Worm (Caenorhabditis elegans) whole organism, L2 larva: ENCODE data around the gene ptr-16.

Source experiments
- C34F6.9 ChIP-seq: fragments of 150-350 bp; optimal IDR thresholded peaks from 2 replicates; lab custom pipeline; 2014; ENCODE audit warnings: missing biosample characterization, missing genetic modification characterization
- F13H6.1 ChIP-seq: sonication (generic microtip); optimal IDR thresholded peaks from 2 replicates; lab custom pipeline; 2016; ENCODE audit warnings: missing genetic modification characterization, missing compliant biosample characterization
- R02D3.7 ChIP-seq: fragments of 150-350 bp; optimal IDR thresholded peaks from 2 replicates; lab custom pipeline; 2014; ENCODE audit warnings: missing biosample characterization, missing genetic modification characterization
- ZK546.5 ChIP-seq: sonication (generic microtip); optimal IDR thresholded peaks from 2 replicates; lab custom pipeline; 2017; ENCODE audit warnings: missing biosample characterization, missing genetic modification characterization
- alr-1 ChIP-seq: fragments of 150-350 bp; optimal IDR thresholded peaks from 2 replicates; lab custom pipeline; 2014; ENCODE audit warnings: missing biosample characterization, missing genetic modification characterization
- aly-2 ChIP-seq: fragments of 150-350 bp; optimal IDR thresholded peaks from 2 replicates; lab custom pipeline; 2014; ENCODE audit warnings: missing biosample characterization, missing genetic modification characterization
- ama-1 ChIP-seq: fragments of 150-350 bp; optimal IDR thresholded peaks from 2 replicates; lab custom pipeline; 2018; ENCODE audit warnings: inconsistent platforms
- blmp-1 ChIP-seq: sonication (generic microtip); optimal IDR thresholded peaks from 2 replicates; lab custom pipeline; 2017; ENCODE audit warnings: missing genetic modification characterization, mild to moderate bottlenecking, missing compliant biosample characterization, antibody characterized with exemption, moderate library complexity; ENCODE audit not compliant: insufficient read depth
- ceh-16 ChIP-seq: fragments of 150-350 bp; optimal IDR thresholded peaks from 2 replicates; lab custom pipeline; 2014; ENCODE audit warnings: missing biosample characterization, missing genetic modification characterization
- ceh-82 ChIP-seq: fragments of 150-350 bp; optimal IDR thresholded peaks from 2 replicates; lab custom pipeline; 2014; ENCODE audit warnings: missing biosample characterization, missing genetic modification characterization
- crh-2 ChIP-seq: sonication (generic microtip); optimal IDR thresholded peaks from 2 replicates; lab custom pipeline; 2017; ENCODE audit warnings: missing biosample characterization, missing genetic modification characterization
- egl-27 ChIP-seq: sonication (generic microtip); optimal IDR thresholded peaks from 3 replicates; lab custom pipeline; 2017; ENCODE audit warnings: missing biosample characterization, missing genetic modification reagents, missing genetic modification characterization
- elt-1 ChIP-seq: fragments of 150-350 bp; optimal IDR thresholded peaks from 2 replicates; lab custom pipeline; 2014; ENCODE audit warnings: missing biosample characterization, missing genetic modification characterization
- fos-1 ChIP-seq: fragments of 150-350 bp; optimal IDR thresholded peaks from 2 replicates; lab custom pipeline; 2014; ENCODE audit warnings: missing biosample characterization, missing genetic modification characterization
- gmeb-1 ChIP-seq: fragments of 150-350 bp; optimal IDR thresholded peaks from 2 replicates; lab custom pipeline; 2014; ENCODE audit warnings: missing biosample characterization, missing genetic modification characterization
- lin-11 ChIP-seq: fragments of 150-350 bp; sonication (generic microtip); optimal IDR thresholded peaks from 2 replicates; lab custom pipeline; 2014; ENCODE audit warnings: missing biosample characterization, missing genetic modification characterization, inconsistent platforms, mixed read lengths
- lin-13 ChIP-seq: fragments of 150-350 bp; optimal IDR thresholded peaks from 2 replicates; lab custom pipeline; 2014; ENCODE audit warnings: missing biosample characterization, missing genetic modification reagents, missing genetic modification characterization
- lin-39 ChIP-seq: fragments of 150-350 bp; optimal IDR thresholded peaks from 2 replicates; lab custom pipeline; 2014; ENCODE audit warnings: missing biosample characterization, missing genetic modification reagents, missing genetic modification characterization
- lsy-2 ChIP-seq, 2 experiments: fragments of 150-350 bp in 1 of 2; sonication (generic microtip) in 1 of 2; optimal IDR thresholded peaks; 2 replicates each; lab custom pipeline; 2014 to 2017; ENCODE audit warnings: missing biosample characterization in 2 of 2, missing genetic modification characterization in 2 of 2
- mbf-1 ChIP-seq: sonication (generic microtip); optimal IDR thresholded peaks from 2 replicates; lab custom pipeline; 2017; ENCODE audit warnings: missing biosample characterization, missing genetic modification characterization
- mdl-1 ChIP-seq, 2 experiments: fragments of 150-350 bp in 1 of 2; sonication (generic microtip) in 1 of 2; optimal IDR thresholded peaks; 2 replicates each; lab custom pipeline; 2017; ENCODE audit warnings: missing biosample characterization in 2 of 2, missing genetic modification characterization in 2 of 2
- nhr-10 ChIP-seq: sonication (generic microtip); optimal IDR thresholded peaks from 2 replicates; lab custom pipeline; 2017; ENCODE audit warnings: missing biosample characterization, missing genetic modification characterization
- nhr-11 ChIP-seq: fragments of 150-350 bp; optimal IDR thresholded peaks from 2 replicates; lab custom pipeline; 2014; ENCODE audit warnings: missing biosample characterization, missing genetic modification characterization
- nhr-12 ChIP-seq: fragments of 150-350 bp; optimal IDR thresholded peaks from 2 replicates; lab custom pipeline; 2014; ENCODE audit warnings: missing biosample characterization, missing genetic modification characterization
- nhr-21 ChIP-seq: fragments of 150-350 bp; optimal IDR thresholded peaks from 2 replicates; lab custom pipeline; 2014; ENCODE audit warnings: missing biosample characterization, missing genetic modification characterization
- nhr-23 ChIP-seq: fragments of 150-350 bp; optimal IDR thresholded peaks from 2 replicates; lab custom pipeline; 2014; ENCODE audit warnings: missing biosample characterization, missing genetic modification reagents, missing genetic modification characterization
- nhr-237 ChIP-seq: fragments of 150-350 bp; optimal IDR thresholded peaks from 2 replicates; lab custom pipeline; 2014; ENCODE audit warnings: missing biosample characterization, missing genetic modification characterization
- nhr-25 ChIP-seq: fragments of 150-350 bp; sonication (generic microtip); optimal IDR thresholded peaks from 3 replicates; lab custom pipeline; 2014; ENCODE audit warnings: missing biosample characterization, missing genetic modification characterization
- nhr-6 ChIP-seq: fragments of 150-350 bp; optimal IDR thresholded peaks from 2 replicates; lab custom pipeline; 2014; ENCODE audit warnings: missing biosample characterization, missing genetic modification characterization
- nhr-77 ChIP-seq: fragments of 150-350 bp; optimal IDR thresholded peaks from 2 replicates; lab custom pipeline; 2014; ENCODE audit warnings: missing biosample characterization, missing genetic modification characterization
- sem-4 ChIP-seq: fragments of 150-350 bp; optimal IDR thresholded peaks from 2 replicates; lab custom pipeline; 2014; ENCODE audit warnings: missing biosample characterization, missing genetic modification reagents, missing genetic modification characterization
- skn-1 ChIP-seq: sonication (generic microtip); optimal IDR thresholded peaks from 2 replicates; lab custom pipeline; 2017; ENCODE audit warnings: missing biosample characterization, missing genetic modification characterization
- sma-3 ChIP-seq: sonication (generic microtip); optimal IDR thresholded peaks from 2 replicates; lab custom pipeline; 2016; ENCODE audit warnings: missing genetic modification reagents, missing genetic modification characterization, missing compliant biosample characterization
- sma-9 ChIP-seq, 2 experiments: fragments of 150-350 bp in 1 of 2; sonication (generic microtip) in 1 of 2; optimal IDR thresholded peaks; 2 replicates each; lab custom pipeline; 2014 to 2016; ENCODE audit warnings: missing genetic modification characterization in 2 of 2, mild to moderate bottlenecking in 1 of 2, missing biosample characterization in 1 of 2, missing compliant biosample characterization in 1 of 2, missing genetic modification reagents in 1 of 2, moderate library complexity in 1 of 2
- snpc-4 ChIP-seq: fragments of 150-350 bp; optimal IDR thresholded peaks from 2 replicates; lab custom pipeline; 2014; ENCODE audit warnings: missing biosample characterization, missing genetic modification characterization
- unc-55 ChIP-seq: fragments of 150-350 bp; sonication (generic microtip); optimal IDR thresholded peaks from 3 replicates; lab custom pipeline; 2014; ENCODE audit warnings: missing biosample characterization, missing genetic modification reagents, missing genetic modification characterization
- unc-62 ChIP-seq: fragments of 150-350 bp; optimal IDR thresholded peaks from 2 replicates; lab custom pipeline; 2014; ENCODE audit warnings: missing biosample characterization, missing genetic modification reagents, missing genetic modification characterization
- zag-1 ChIP-seq: fragments of 150-350 bp; optimal IDR thresholded peaks from 2 replicates; lab custom pipeline; 2014; ENCODE audit warnings: missing biosample characterization, missing genetic modification characterization
- ztf-1 ChIP-seq: fragments of 200-800 bp; sonication (Bioruptor generic); conservative IDR thresholded peaks from 2 replicates; pipeline ENCODE4 v1.3.6; 2022; ENCODE audit warnings: missing genetic modification characterization, missing compliant biosample characterization
- ztf-11 ChIP-seq: sonication (generic microtip); optimal IDR thresholded peaks from 2 replicates; lab custom pipeline; 2017; ENCODE audit warnings: missing biosample characterization, missing genetic modification characterization
- ztf-4 ChIP-seq: fragments of 150-350 bp; optimal IDR thresholded peaks from 2 replicates; lab custom pipeline; 2014; ENCODE audit warnings: missing biosample characterization, missing genetic modification characterization

The ptr-16 gene

DNA sequence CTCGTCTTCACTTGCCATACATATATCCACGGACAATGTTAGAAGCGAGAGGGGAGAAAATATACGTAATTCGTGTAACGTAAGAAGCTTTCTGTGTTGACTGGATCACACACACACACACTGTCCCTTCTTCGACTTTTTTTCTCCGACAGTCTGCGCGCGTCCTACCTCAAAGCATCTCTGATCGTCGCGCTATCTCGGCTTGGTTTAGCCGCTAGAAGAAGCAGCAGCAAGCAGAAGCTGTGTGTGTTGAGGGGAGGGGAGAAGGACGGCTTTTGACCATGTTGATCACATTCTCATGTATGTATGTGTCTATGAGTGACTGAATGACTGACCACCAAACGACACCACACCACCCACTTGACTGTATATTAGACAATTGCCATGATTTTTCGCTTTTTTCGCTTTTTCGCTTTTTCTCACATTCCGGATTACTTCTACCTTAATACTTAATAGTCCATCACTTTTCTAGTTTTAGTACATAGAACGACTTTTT, 1.3 kb upstream of the ptr-16 start, which contains the start of gene T21H3.5:
Gene T21H3.5, minus strand, starts transcription at position 98 of the 496 bp plus-strand sequence.
- no peak for TF ChIP-seq sma-9 (GFP tag; optimal IDR thresholded peaks at IDR 0.05; lab: Kevin White, UChicago)
- no peak for TF ChIP-seq sma-9 (tag; optimal IDR thresholded peaks at IDR 0.05; lab: Kevin White, UChicago)
- no peak for TF ChIP-seq unc-55 (GFP tag; lab: Kevin White, UChicago)
- no peak for TF ChIP-seq blmp-1 (tag; lab: Kevin White, UChicago)
- no peak for TF ChIP-seq ztf-4 (tag; lab: Kevin White, UChicago)
- no peak for TF ChIP-seq R02D3.7 (tag; lab: Kevin White, UChicago)
- no peak for TF ChIP-seq C34F6.9 (tag; lab: Kevin White, UChicago)
- TF ChIP-seq ceh-16 (tag; lab: Kevin White, UChicago) = no peak
- TF ChIP-seq unc-62 (GFP tag; lab: Kevin White, UChicago) = no peak
- TF ChIP-seq mbf-1 (tag; lab: Kevin White, UChicago) = no peak
- no peak for TF ChIP-seq nhr-10 (tag; lab: Kevin White, UChicago)
- no peak for TF ChIP-seq nhr-6 (tag; lab: Kevin White, UChicago)
- TF ChIP-seq aly-2 (tag; lab: Kevin White, UChicago) = no peak
- TF ChIP-seq elt-1 (tag; lab: Kevin White, UChicago) = no peak
- TF ChIP-seq nhr-237 (tag; lab: Kevin White, UChicago) = no peak
- no peak for TF ChIP-seq ama-1 (lab: Kevin White, UChicago)
- TF ChIP-seq mdl-1 (tag; optimal IDR thresholded peaks at IDR 0.05; lab: Kevin White, UChicago) = no peak
- TF ChIP-seq nhr-77 = no peak
- no peak for TF ChIP-seq zag-1 (tag; lab: Kevin White, UChicago)
- TF ChIP-seq snpc-4 (tag; lab: Kevin White, UChicago) = no peak

DNA sequence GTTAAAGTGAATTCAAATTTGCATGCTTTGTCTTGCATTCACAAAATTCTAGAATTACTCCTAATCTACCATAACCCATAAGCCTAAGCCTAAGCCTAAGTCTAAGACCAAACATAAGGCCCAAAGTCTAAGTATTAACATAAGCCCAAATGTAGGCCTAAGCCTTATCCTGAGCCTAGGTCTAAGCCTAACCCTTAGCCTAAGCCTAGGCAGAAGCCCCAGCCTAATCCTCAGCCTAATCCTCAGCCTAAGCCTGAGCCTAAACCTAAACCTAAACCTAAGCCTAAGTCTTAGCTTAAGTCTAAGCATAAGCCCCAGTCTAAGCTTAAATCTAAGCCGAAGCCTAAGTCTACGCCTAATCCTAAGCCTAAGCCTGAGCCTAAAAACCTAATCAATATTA, 5.1 kb downstream of the ptr-16 start:
- no peak for TF ChIP-seq F13H6.1 (tag; lab: Kevin White, UChicago)
- TF ChIP-seq lin-13 = no peak
- TF ChIP-seq sma-3 (GFP tag; lab: Kevin White, UChicago) = no peak
- no peak for TF ChIP-seq snpc-4 (tag; lab: Kevin White, UChicago)
- no peak for TF ChIP-seq nhr-21 (tag; lab: Kevin White, UChicago)
- no peak for TF ChIP-seq sma-9 (GFP tag; optimal IDR thresholded peaks at IDR 0.05; lab: Kevin White, UChicago)
- no peak for TF ChIP-seq sma-9 (tag; optimal IDR thresholded peaks at IDR 0.05; lab: Kevin White, UChicago)
- TF ChIP-seq nhr-11 (tag; lab: Kevin White, UChicago) = no peak
- no peak for TF ChIP-seq C34F6.9 (tag; lab: Kevin White, UChicago)
- no peak for TF ChIP-seq ztf-1 (GFP tag; lab: Robert Waterston, UW)
- TF ChIP-seq nhr-10 (tag; lab: Kevin White, UChicago) = no peak
- TF ChIP-seq skn-1 (tag; lab: Kevin White, UChicago) = no peak
- TF ChIP-seq nhr-77 = no peak
- TF ChIP-seq nhr-237 (tag; lab: Kevin White, UChicago) = no peak
- no peak for TF ChIP-seq crh-2 (tag; lab: Kevin White, UChicago)
- TF ChIP-seq alr-1 = no peak
- TF ChIP-seq lin-39 (tag; lab: Kevin White, UChicago) = no peak

DNA sequence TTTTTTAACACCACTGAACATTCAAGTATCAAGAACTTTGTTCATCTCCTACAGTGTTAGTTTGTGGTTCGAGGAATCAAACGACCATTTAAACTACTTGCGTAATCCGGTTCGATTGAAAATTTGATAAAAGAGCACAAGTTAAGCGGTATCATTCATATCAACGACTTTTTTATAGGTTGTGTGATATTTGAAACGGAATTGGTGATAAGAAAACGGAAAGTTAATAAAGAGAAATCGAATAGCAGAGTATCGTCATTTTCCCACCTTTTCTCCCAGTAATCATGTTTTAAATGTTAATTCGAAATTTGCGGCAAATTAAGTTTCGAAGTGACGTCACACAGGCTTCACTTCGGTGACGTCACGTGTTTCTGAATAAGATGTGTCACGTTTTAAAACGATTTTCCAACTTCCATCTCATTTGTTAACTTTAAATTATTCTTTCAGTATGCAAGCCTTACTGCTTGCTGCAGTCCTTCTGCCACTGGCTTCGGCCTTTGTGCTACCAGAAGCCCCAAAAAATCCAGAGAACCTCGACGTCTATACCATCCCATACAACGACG, 10.8 kb downstream of the ptr-16 start, which contains the start of gene T21H3.1:
Gene T21H3.1, plus strand, starts transcription at position 448 of the 563 bp plus-strand sequence.
- peak; percentile 57 for TF ChIP-seq crh-2 (tag; lab: Kevin White, UChicago)
- TF ChIP-seq sma-9 (GFP tag; optimal IDR thresholded peaks at IDR 0.05; lab: Kevin White, UChicago) = peak; percentile 60
- no peak for TF ChIP-seq sma-9 (tag; optimal IDR thresholded peaks at IDR 0.05; lab: Kevin White, UChicago)
- TF ChIP-seq unc-55 (GFP tag; lab: Kevin White, UChicago) = no peak
- peak; percentile 92 for TF ChIP-seq fos-1 (tag; lab: Kevin White, UChicago)

DNA sequence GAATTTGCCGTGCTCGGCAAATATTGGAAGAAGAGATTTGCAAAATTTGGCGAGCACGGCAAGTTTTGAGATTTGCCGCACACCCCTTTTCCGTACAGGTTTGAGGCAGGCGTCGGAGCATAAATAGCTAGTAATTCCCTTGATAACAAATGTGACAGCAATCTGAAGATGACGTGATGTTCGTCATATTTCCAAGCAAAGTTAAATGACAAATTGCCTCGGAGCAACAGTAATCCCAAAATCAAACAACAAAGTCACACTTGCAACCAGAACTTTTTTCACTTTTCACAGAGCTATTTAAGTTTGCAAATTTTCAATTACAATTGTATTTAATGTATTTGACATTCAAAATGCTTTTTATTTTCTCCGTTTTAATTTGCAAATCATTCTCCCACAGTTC, 13.8 kb downstream of the ptr-16 start, which contains the start of gene F25A2.1:
Gene F25A2.1, plus strand, starts transcription at position 301 of the 400 bp plus-strand sequence.
- TF ChIP-seq fos-1 (tag; lab: Kevin White, UChicago) (peak; percentile 19), lin-11 (tag; lab: Kevin White, UChicago) (no peak)

DNA sequence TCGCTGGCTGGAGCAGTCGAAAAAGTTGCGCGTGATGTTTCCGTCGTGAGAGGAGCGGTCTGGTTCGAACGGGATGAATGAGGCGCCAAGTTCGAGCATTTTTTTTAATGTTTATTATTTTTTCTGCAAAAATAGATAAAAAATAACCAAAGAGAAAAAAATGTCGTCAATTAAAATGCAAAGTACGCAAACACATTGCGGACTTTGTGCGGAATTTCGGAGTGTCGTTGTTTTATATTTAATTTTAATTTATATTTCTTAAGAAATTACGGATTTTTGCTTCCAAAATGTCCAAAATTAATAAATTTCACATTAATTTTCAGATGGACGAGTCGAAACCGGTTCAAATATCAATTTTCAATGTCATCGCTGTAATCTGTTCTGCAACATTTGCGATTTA, 30.5 kb downstream of the ptr-16 start, which contains the start of the genes wrb-1 and Y50D4A.4:
Gene wrb-1, plus strand, starts transcription at position 78 of the 400 bp plus-strand sequence.
Gene Y50D4A.4, minus strand, starts transcription at position 133 of the 400 bp plus-strand sequence.
- TF ChIP-seq gmeb-1 (peak; percentile 83), nhr-12 (tag; lab: Kevin White, UChicago) (no peak), ceh-82 (tag; lab: Kevin White, UChicago) (no peak), elt-1 (tag; lab: Kevin White, UChicago) (no peak), snpc-4 (tag; lab: Kevin White, UChicago) (peak; percentile 24), sem-4 (tag; lab: Kevin White, UChicago) (peak; percentile 54), C34F6.9 (tag; lab: Kevin White, UChicago) (peak; percentile 85), nhr-77 (no peak), nhr-237 (tag; lab: Kevin White, UChicago) (no peak), sma-3 (GFP tag; lab: Kevin White, UChicago) (peak; percentile 75), lin-39 (tag; lab: Kevin White, UChicago) (no peak), fos-1 (tag; lab: Kevin White, UChicago) (peak; percentile 18), nhr-25 (tag; lab: Kevin White, UChicago) (peak; percentile 51), egl-27 (tag; lab: Kevin White, UChicago) (no peak), mdl-1 (tag; optimal IDR thresholded peaks at IDR 0.05; lab: Kevin White, UChicago) (no peak), ztf-11 (tag; lab: Kevin White, UChicago) (no peak), nhr-11 (tag; lab: Kevin White, UChicago) (no peak), ztf-1 (GFP tag; lab: Robert Waterston, UW) (no peak), ZK546.5 (tag; lab: Kevin White, UChicago) (no peak), unc-55 (GFP tag; lab: Kevin White, UChicago) (peak; percentile 85), nhr-23 (tag; lab: Kevin White, UChicago) (no peak), lsy-2 (tag; optimal IDR thresholded peaks at IDR 0.05; lab: Kevin White, UChicago) (peak; percentile 45 to 83)
